Fruit fly (Drosophila melanogaster) whole organism, embryonic: Measurements from ENCODE around the gene CG5846.

Experiments
- BEAF-32 ChIP-seq: fragments of 200-800 bp; sonication (Bioruptor generic); optimal IDR thresholded peaks from 3 replicates; lab custom pipeline; 2017; ENCODE audit warnings: missing biosample characterization, missing genetic modification characterization, mild to moderate bottlenecking, moderate library complexity, missing genetic modification reagents
- CG10543 ChIP-seq: fragments of 200-800 bp; sonication (Bioruptor generic); optimal IDR thresholded peaks from 3 replicates; lab custom pipeline; 2017; ENCODE audit warnings: missing biosample characterization, mild to moderate bottlenecking, missing genetic modification characterization, moderate library complexity
- CG11456 ChIP-seq: fragments of 200-800 bp; sonication (Bioruptor generic); IDR thresholded peaks from 3 replicates; pipeline ENCODE4 v1.3.6; 2022; ENCODE audit warnings: missing biosample characterization, missing genetic modification characterization
- CG12299 ChIP-seq: fragments of 200-800 bp; sonication (Bioruptor generic); optimal IDR thresholded peaks from 2 replicates; lab custom pipeline; 2018; ENCODE audit warnings: missing biosample characterization, mild to moderate bottlenecking, missing genetic modification characterization
- CG13624 ChIP-seq: fragments of 200-800 bp; sonication (Bioruptor generic); optimal IDR thresholded peaks from 2 replicates; lab custom pipeline; 2016; ENCODE audit warnings: missing biosample characterization, missing genetic modification characterization
- CG14014 ChIP-seq: fragments of 200-800 bp; sonication (Bioruptor generic); IDR thresholded peaks from 2 replicates; pipeline ENCODE4 v1.3.6; 2022; ENCODE audit warnings: missing biosample characterization, missing genetic modification characterization
- CG14050 ChIP-seq: fragments of 200-800 bp; sonication (Bioruptor generic); IDR thresholded peaks from 3 replicates; pipeline ENCODE4 v1.3.6; 2022; ENCODE audit warnings: missing biosample characterization, missing genetic modification characterization
- CG14667 ChIP-seq: fragments of 200-800 bp; sonication (Bioruptor generic); IDR thresholded peaks from 2 replicates; pipeline ENCODE4 v1.3.6; 2022; ENCODE audit warnings: missing biosample characterization, missing genetic modification characterization
- CG14860 ChIP-seq: fragments of 200-800 bp; sonication (Bioruptor generic); IDR thresholded peaks from 3 replicates; pipeline ENCODE4 v1.3.6; 2022; ENCODE audit warnings: missing biosample characterization, missing genetic modification characterization; ENCODE audit not compliant: partially characterized antibody
- CG18619 ChIP-seq: fragments of 200-800 bp; sonication (Bioruptor generic); optimal IDR thresholded peaks from 3 replicates; lab custom pipeline; 2017; ENCODE audit warnings: missing biosample characterization, mild to moderate bottlenecking, missing genetic modification characterization
- CG2875 ChIP-seq: fragments of 200-800 bp; sonication (Bioruptor generic); optimal IDR thresholded peaks from 2 replicates; lab custom pipeline; 2017; ENCODE audit warnings: missing biosample characterization, mild to moderate bottlenecking, missing genetic modification characterization, missing genetic modification reagents
- CG3065 ChIP-seq: fragments of 200-800 bp; sonication (Bioruptor generic); optimal IDR thresholded peaks from 2 replicates; lab custom pipeline; 2016; ENCODE audit warnings: missing biosample characterization, missing genetic modification characterization
- CG34376 ChIP-seq: fragments of 200-800 bp; sonication (Bioruptor generic); optimal IDR thresholded peaks from 2 replicates; lab custom pipeline; 2018; ENCODE audit warnings: missing biosample characterization, mild to moderate bottlenecking, missing genetic modification characterization
- CG6654 ChIP-seq: fragments of 200-800 bp; sonication (Bioruptor generic); optimal IDR thresholded peaks from 2 replicates; lab custom pipeline; 2017; ENCODE audit warnings: missing biosample characterization, mild to moderate bottlenecking, missing genetic modification characterization
- CG7271 ChIP-seq: fragments of 200-800 bp; sonication (Bioruptor generic); optimal IDR thresholded peaks from 2 replicates; lab custom pipeline; 2018; ENCODE audit warnings: missing biosample characterization, mild to moderate bottlenecking, missing genetic modification characterization, moderate library complexity
- CG7786 ChIP-seq: fragments of 200-800 bp; sonication (Bioruptor generic); optimal IDR thresholded peaks from 2 replicates; lab custom pipeline; 2016; ENCODE audit warnings: missing biosample characterization, missing genetic modification characterization
- CG9215 ChIP-seq: fragments of 200-800 bp; sonication (Bioruptor generic); IDR thresholded peaks from 2 replicates; pipeline ENCODE4 v1.3.6; 2022; ENCODE audit warnings: missing biosample characterization, missing genetic modification characterization
- CoRest ChIP-seq: fragments of 200-800 bp; sonication (Bioruptor generic); optimal IDR thresholded peaks from 3 replicates; lab custom pipeline; 2018; ENCODE audit warnings: missing biosample characterization, mild to moderate bottlenecking, missing genetic modification characterization, moderate library complexity
- D19B ChIP-seq: fragments of 200-800 bp; sonication (Bioruptor generic); optimal IDR thresholded peaks from 2 replicates; lab custom pipeline; 2017; ENCODE audit warnings: missing biosample characterization, mild to moderate bottlenecking, missing genetic modification characterization
- Dad ChIP-seq: fragments of 200-800 bp; sonication (Bioruptor generic); optimal IDR thresholded peaks from 3 replicates; lab custom pipeline; 2016; ENCODE audit warnings: missing biosample characterization, missing genetic modification characterization
- Dbx ChIP-seq: fragments of 200-800 bp; sonication (Bioruptor generic); IDR thresholded peaks from 3 replicates; pipeline ENCODE4 v1.3.6; 2022; ENCODE audit warnings: missing biosample characterization, missing genetic modification characterization
- ERR ChIP-seq: fragments of 200-800 bp; sonication (Bioruptor generic); optimal IDR thresholded peaks from 2 replicates; lab custom pipeline; 2016; ENCODE audit warnings: missing biosample characterization, missing genetic modification characterization
- Ets65A ChIP-seq: fragments of 200-800 bp; sonication (Bioruptor generic); peaks from one replicate; lab custom pipeline; 2016; ENCODE audit warnings: missing biosample characterization, missing genetic modification characterization
- Hr3 ChIP-seq: fragments of 200-800 bp; sonication (Bioruptor generic); optimal IDR thresholded peaks from 3 replicates; lab custom pipeline; 2016; ENCODE audit warnings: missing biosample characterization, missing genetic modification characterization
- Hr39 ChIP-seq: fragments of >200 bp; optimal IDR thresholded peaks from 2 replicates; lab custom pipeline; 2017
- Hr51 ChIP-seq, 2 experiments: fragments of 200-800 bp; sonication (Bioruptor generic); optimal IDR thresholded peaks; 2 replicates in 1 of 2; 3 replicates in 1 of 2; lab custom pipeline; 2016 to 2018; ENCODE audit warnings: missing biosample characterization in 2 of 2, missing genetic modification characterization in 2 of 2, mild to moderate bottlenecking in 1 of 2, moderate library complexity in 1 of 2
- Jarid2 ChIP-seq: fragments of 200-800 bp; sonication (Bioruptor generic); optimal IDR thresholded peaks from 3 replicates; lab custom pipeline; 2017; ENCODE audit warnings: mild to moderate bottlenecking, missing biosample characterization, missing genetic modification reagents, missing genetic modification characterization
- NFAT ChIP-seq: fragments of 200-800 bp; sonication (Bioruptor generic); IDR thresholded peaks from 2 replicates; pipeline ENCODE4 v1.3.6; 2022; ENCODE audit warnings: missing biosample characterization, missing genetic modification characterization
- Spps ChIP-seq: fragments of 200-800 bp; sonication (Bioruptor generic); optimal IDR thresholded peaks from 2 replicates; lab custom pipeline; 2018; ENCODE audit warnings: missing biosample characterization, mild to moderate bottlenecking, missing genetic modification characterization
- ara ChIP-seq: fragments of 200-800 bp; sonication (Bioruptor generic); IDR thresholded peaks from 2 replicates; pipeline ENCODE4 v1.3.6; 2022; ENCODE audit warnings: missing biosample characterization, missing genetic modification characterization
- bbx ChIP-seq: fragments of 200-800 bp; sonication (Bioruptor generic); IDR thresholded peaks from 2 replicates; pipeline ENCODE4 v1.3.6; 2022; ENCODE audit warnings: missing biosample characterization, missing genetic modification characterization; ENCODE audit not compliant: partially characterized antibody
- bigmax ChIP-seq: fragments of 200-800 bp; sonication (Bioruptor generic); optimal IDR thresholded peaks from 2 replicates; lab custom pipeline; 2018; ENCODE audit warnings: missing biosample characterization, mild to moderate bottlenecking, missing genetic modification characterization
- ci ChIP-seq: fragments of 200-800 bp; sonication (Bioruptor generic); IDR thresholded peaks from 3 replicates; pipeline ENCODE4 v1.3.6; 2022; ENCODE audit warnings: missing biosample characterization, missing genetic modification characterization
- crp ChIP-seq, 2 experiments: fragments of 200-800 bp; sonication (Bioruptor generic); optimal IDR thresholded peaks; 2 replicates in 1 of 2; 3 replicates in 1 of 2; lab custom pipeline; 2017; ENCODE audit warnings: missing biosample characterization in 2 of 2, missing genetic modification characterization in 2 of 2, mild to moderate bottlenecking in 1 of 2, moderate library complexity in 1 of 2
- dimm ChIP-seq: fragments of 200-800 bp; sonication (Bioruptor generic); IDR thresholded peaks from 2 replicates; pipeline ENCODE4 v1.3.6; 2022; ENCODE audit warnings: missing biosample characterization, missing genetic modification characterization
- gro ChIP-seq: fragments of 200-800 bp; sonication (Bioruptor generic); optimal IDR thresholded peaks from 2 replicates; lab custom pipeline; 2016; ENCODE audit warnings: missing biosample characterization, missing genetic modification characterization
- knrl ChIP-seq: fragments of 200-800 bp; sonication (Bioruptor generic); IDR thresholded peaks from 3 replicates; pipeline ENCODE4 v1.3.6; 2022; ENCODE audit warnings: missing biosample characterization, missing genetic modification characterization; ENCODE audit not compliant: partially characterized antibody
- lab ChIP-seq: fragments of 200-800 bp; sonication (Bioruptor generic); optimal IDR thresholded peaks from 3 replicates; lab custom pipeline; 2017; ENCODE audit warnings: missing biosample characterization, missing genetic modification characterization, mild to moderate bottlenecking, moderate library complexity, missing genetic modification reagents
- nerfin-2 ChIP-seq: fragments of 200-800 bp; sonication (Bioruptor generic); IDR thresholded peaks from 2 replicates; pipeline ENCODE4 v1.3.6; 2022; ENCODE audit warnings: missing biosample characterization, missing genetic modification characterization; ENCODE audit not compliant: partially characterized antibody
- pho ChIP-seq: fragments of 200-800 bp; sonication (Bioruptor generic); optimal IDR thresholded peaks from 2 replicates; lab custom pipeline; 2016; ENCODE audit warnings: missing biosample characterization, missing genetic modification characterization
- pros ChIP-seq: fragments of 200-800 bp; sonication (Bioruptor generic); optimal IDR thresholded peaks from 3 replicates; lab custom pipeline; 2019; ENCODE audit warnings: missing biosample characterization, mild to moderate bottlenecking, missing genetic modification characterization, moderate library complexity
- ranshi ChIP-seq: fragments of 200-800 bp; sonication (Bioruptor generic); IDR thresholded peaks from 2 replicates; pipeline ENCODE4 v1.3.6; 2022; ENCODE audit warnings: missing biosample characterization, missing genetic modification characterization
- salm ChIP-seq: fragments of 200-800 bp; sonication (Bioruptor generic); optimal IDR thresholded peaks from 2 replicates; lab custom pipeline; 2018; ENCODE audit warnings: missing biosample characterization, mild to moderate bottlenecking, missing genetic modification characterization
- sd ChIP-seq: fragments of 200-800 bp; sonication (Bioruptor generic); optimal IDR thresholded peaks from 3 replicates; lab custom pipeline; 2018; ENCODE audit warnings: missing biosample characterization, mild to moderate bottlenecking, missing genetic modification characterization, moderate library complexity
- sima ChIP-seq: fragments of 200-800 bp; sonication (Bioruptor generic); optimal IDR thresholded peaks from 2 replicates; lab custom pipeline; 2016; ENCODE audit warnings: missing biosample characterization, missing genetic modification characterization
- sisA ChIP-seq: fragments of 200-800 bp; sonication (Bioruptor generic); IDR thresholded peaks from 2 replicates; pipeline ENCODE4 v1.3.6; 2022; ENCODE audit warnings: missing biosample characterization, missing genetic modification characterization
- stwl ChIP-seq: fragments of 200-800 bp; sonication (Bioruptor generic); optimal IDR thresholded peaks from 3 replicates; lab custom pipeline; 2018; ENCODE audit warnings: missing biosample characterization, mild to moderate bottlenecking, missing genetic modification characterization, moderate library complexity
- tin ChIP-seq: fragments of 200-800 bp; sonication (Bioruptor generic); optimal IDR thresholded peaks from 3 replicates; lab custom pipeline; 2016; ENCODE audit warnings: missing biosample characterization, missing genetic modification characterization
- tup ChIP-seq: fragments of 200-800 bp; sonication (Bioruptor generic); optimal IDR thresholded peaks from 2 replicates; lab custom pipeline; 2016; ENCODE audit warnings: missing biosample characterization, mild to moderate bottlenecking, missing genetic modification characterization, moderate library complexity

CG5846 gene

DNA sequence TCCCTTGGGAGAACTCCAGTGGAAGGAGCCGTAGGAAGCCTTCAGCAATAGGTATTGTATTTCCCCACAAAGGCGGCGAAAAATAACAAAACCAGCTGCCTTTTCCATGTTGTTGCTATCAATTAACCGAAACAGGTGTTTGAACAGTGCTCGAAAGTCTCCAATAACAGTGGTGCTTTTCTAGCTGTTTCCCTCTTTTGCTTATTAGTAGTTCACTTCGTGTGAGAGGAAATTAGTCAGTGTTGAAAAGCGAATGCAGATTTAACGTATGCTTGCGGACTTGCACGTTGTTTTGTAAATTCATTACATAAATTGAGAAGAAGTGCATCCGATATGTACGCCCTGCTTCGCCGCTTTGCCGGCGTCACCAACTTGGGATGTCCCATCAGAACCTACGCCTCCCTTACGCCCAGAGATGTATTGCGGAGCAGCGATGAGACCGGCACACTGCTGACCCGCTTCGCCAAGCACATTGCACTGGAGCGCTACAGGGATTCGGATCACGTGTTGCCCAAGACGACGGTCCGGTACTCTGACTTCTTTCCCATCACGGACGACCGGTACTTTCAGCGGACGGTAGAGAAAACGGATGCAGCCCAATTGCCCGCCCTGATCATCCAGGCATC lies 18.3 kb downstream of the CG5846 start, which contains the start of the genes Datp and CG4619 (continued):
- TF ChIP-seq D19B (GFP tag; lab: Kevin White, UChicago): no peak
- TF ChIP-seq CG13624 (GFP tag; lab: Kevin White, UChicago): peak; percentile 32
- TF ChIP-seq nerfin-2: no peak
- TF ChIP-seq CG14014 (GFP tag; lab: Robert Waterston, UW): 0 out of 2 replicates have a peak, but pooled peaks have one; percentile 13
- TF ChIP-seq dimm: no peak
- no peak for TF ChIP-seq Hr39
- no peak for TF ChIP-seq bigmax (GFP tag; lab: Kevin White, UChicago)
- TF ChIP-seq bbx (GFP tag; lab: Robert Waterston, UW): peak; percentile 46
- peak; percentile 38 for TF ChIP-seq CG9215 (GFP tag; lab: Robert Waterston, UW)
- TF ChIP-seq ranshi (GFP tag; lab: Robert Waterston, UW): no peak
- TF ChIP-seq knrl (GFP tag; lab: Robert Waterston, UW): 0 out of 3 replicates have a peak, but pooled peaks have one; percentile 24
- no peak for TF ChIP-seq CG14667
- peak; percentile 23 for TF ChIP-seq CoRest (tag; lab: Kevin White, UChicago)
- peak; percentile 29 for TF ChIP-seq CG10543 (GFP tag; lab: Kevin White, UChicago)
- peak; percentile 6 for TF ChIP-seq Jarid2 (GFP tag; lab: Kevin White, UChicago)
- no peak for TF ChIP-seq ara (GFP tag; lab: Robert Waterston, UW)
- no peak; the same call in 2 of the 3 replicates for TF ChIP-seq CG14050 (GFP tag; lab: Robert Waterston, UW)
- no peak for TF ChIP-seq CG3065 (GFP tag; lab: Kevin White, UChicago)
- TF ChIP-seq CG7786 (GFP tag; lab: Kevin White, UChicago): peak; percentile 60
- TF ChIP-seq CG18619: peak; percentile 54
- TF ChIP-seq CG6654 (GFP tag; lab: Kevin White, UChicago): no peak
- TF ChIP-seq Spps (tag; lab: Kevin White, UChicago): no peak
- peak; percentile 31 for TF ChIP-seq CG34376 (GFP tag; lab: Kevin White, UChicago)
- peak in 1 of 2 experiments; percentile 87 for TF ChIP-seq crp (GFP tag; optimal IDR thresholded peaks at IDR 0.05; lab: Kevin White, UChicago)
- no peak for TF ChIP-seq CG2875 (GFP tag; lab: Kevin White, UChicago)

DNA sequence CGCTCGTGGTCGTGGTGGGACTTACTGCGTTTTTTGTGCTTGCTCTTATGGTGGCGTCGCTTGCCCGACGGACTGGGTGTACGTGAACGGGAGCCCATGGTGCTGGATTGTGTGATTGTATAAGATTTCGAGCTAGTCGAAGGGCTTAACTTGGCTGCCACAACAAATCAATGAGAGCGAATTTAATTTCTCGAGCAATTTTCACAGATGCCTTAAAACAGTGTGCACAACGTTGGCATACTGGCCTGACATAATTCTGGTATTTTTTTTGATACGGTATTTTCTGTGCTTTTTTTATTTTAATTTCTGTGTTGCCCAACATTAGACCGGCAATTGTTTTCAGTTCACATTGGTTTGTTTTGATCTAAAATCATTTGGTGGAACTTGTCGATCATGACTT lies 19.1 kb downstream of the CG5846 start, which contains the start of gene Arglu1:
Arglu1 (minus strand) TSS at position 227 of the 400 bp plus-strand sequence.
- TF ChIP-seq CG12299 (tag; lab: Kevin White, UChicago): no peak
- TF ChIP-seq Hr51 (GFP tag; optimal IDR thresholded peaks at IDR 0.05; lab: Kevin White, UChicago): peak in 1 of 2 experiments; percentile 6
- no peak for TF ChIP-seq Hr3 (GFP tag; lab: Kevin White, UChicago)
- no peak for TF ChIP-seq Ets65A (GFP tag; lab: Kevin White, UChicago)
- no peak for TF ChIP-seq ERR
- no peak for TF ChIP-seq CG7271 (tag; lab: Kevin White, UChicago)
- peak; percentile 57; the same call in 1 of the 3 replicates for TF ChIP-seq Dbx (GFP tag; lab: Robert Waterston, UW)
- no peak for TF ChIP-seq CG14860 (GFP tag; lab: Robert Waterston, UW)
- peak; percentile 34; the same call in 1 of the 2 replicates for TF ChIP-seq NFAT (GFP tag; lab: Robert Waterston, UW)
- peak; percentile 33 for TF ChIP-seq lab (GFP tag; lab: Kevin White, UChicago)
- peak; percentile 15 for TF ChIP-seq pho (GFP tag; lab: Kevin White, UChicago)
- TF ChIP-seq CG14050 (GFP tag; lab: Robert Waterston, UW): no peak
- peak; percentile 20 for TF ChIP-seq gro (GFP tag; lab: Kevin White, UChicago)
- TF ChIP-seq stwl (tag; lab: Kevin White, UChicago): peak; percentile 52
- TF ChIP-seq tup: no peak
- no peak for TF ChIP-seq salm (tag; lab: Kevin White, UChicago)
- peak; percentile 5 for TF ChIP-seq Dad (GFP tag; lab: Kevin White, UChicago)
- no peak for TF ChIP-seq sd (tag; lab: Kevin White, UChicago)
- peak; percentile 22 for TF ChIP-seq tin (GFP tag; lab: Kevin White, UChicago)
- peak; percentile 6 for TF ChIP-seq BEAF-32 (GFP tag; lab: Kevin White, UChicago)
- TF ChIP-seq CG11456: peak; percentile 63; the same call in 1 of the 3 replicates
- no peak for TF ChIP-seq ci (GFP tag; lab: Robert Waterston, UW)
- TF ChIP-seq pros: no peak
- TF ChIP-seq sisA: no peak
- TF ChIP-seq sima (GFP tag; lab: Kevin White, UChicago): no peak
- TF ChIP-seq CG18619: no peak
